Worm (Caenorhabditis elegans): Measurements from ENCODE around the gene clec-148.

The clec-148 gene

DNA sequence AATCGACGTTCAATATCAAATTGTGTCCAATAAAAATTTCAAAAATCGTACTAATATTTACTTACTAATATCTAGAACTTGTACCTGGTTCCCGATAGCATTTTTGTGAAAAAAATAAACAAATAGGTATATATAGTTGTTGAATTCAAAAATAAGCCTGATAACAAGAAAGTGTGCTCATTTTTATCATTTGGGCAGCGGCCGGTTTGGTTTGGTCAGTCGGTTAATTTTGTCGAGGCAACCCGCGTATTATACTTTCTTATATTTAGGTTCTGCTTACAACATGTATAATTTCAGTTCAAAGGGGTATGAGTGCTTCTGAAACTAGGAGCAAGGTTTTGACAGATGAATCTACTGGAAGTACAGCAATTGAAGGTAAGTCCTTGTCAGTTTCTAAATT is 45.0 kb downstream of the clec-148 start, which contains the start of the genes nhr-280 and C29F9.2:
nhr-280 (minus strand) TSS at position 101 of the 400 bp plus-strand sequence.
C29F9.2 (plus strand) TSS at position 298 of the 400 bp plus-strand sequence.
- TF ChIP-seq blmp-1 (tag; optimal IDR thresholded peaks at IDR 0.05) (no peak), pha-4 (tag; optimal IDR thresholded peaks at IDR 0.05) (no peak), tbx-8 (GFP tag; optimal IDR thresholded peaks at IDR 0.05) (no peak), flh-1 (GFP tag; optimal IDR thresholded peaks at IDR 0.05) (no peak), sem-2 (GFP tag; optimal IDR thresholded peaks at IDR 0.05) (no peak), snpc-4 (tag; optimal IDR thresholded peaks at IDR 0.05) (no peak), sptf-1 (tag; optimal IDR thresholded peaks at IDR 0.05) (no peak), lsy-2 (tag; optimal IDR thresholded peaks at IDR 0.05) (no peak), unc-120 (tag; optimal IDR thresholded peaks at IDR 0.05; ENCODE audit: poor library complexity, severe bottlenecking) (no peak), M03D4.4 (tag; optimal IDR thresholded peaks at IDR 0.05) (no peak), mab-5 (tag; optimal IDR thresholded peaks at IDR 0.05) (no peak), lin-13 (tag; optimal IDR thresholded peaks at IDR 0.05) (no peak), elt-1 (tag; optimal IDR thresholded peaks at IDR 0.05; ENCODE audit: borderline replicate concordance, insufficient read depth) (no peak), nhr-2 (tag; optimal IDR thresholded peaks at IDR 0.05) (no peak), mls-2 (tag; optimal IDR thresholded peaks at IDR 0.05) (no peak), ceh-43 (GFP tag; optimal IDR thresholded peaks at IDR 0.05) (no peak)

Data from whole organism, mixed stage, embryonic.